Worm (Caenorhabditis elegans) whole organism, L1 larva: Measurements from ENCODE around the gene K07D4.5.

Source experiments
- C04F5.9 ChIP-seq: sonication (generic microtip); optimal IDR thresholded peaks from 2 replicates; lab custom pipeline; 2016; ENCODE audit warnings: missing genetic modification characterization, missing compliant biosample characterization
- C16A3.4 ChIP-seq: fragments of 150-350 bp; optimal IDR thresholded peaks from 2 replicates; lab custom pipeline; 2014; ENCODE audit warnings: missing biosample characterization, missing genetic modification characterization
- alr-1 ChIP-seq: fragments of 200-800 bp; sonication (Bioruptor generic); optimal IDR thresholded peaks from 2 replicates; lab custom pipeline; 2018; ENCODE audit warnings: borderline replicate concordance, mild to moderate bottlenecking, missing genetic modification characterization, missing compliant biosample characterization
- ama-1 ChIP-seq: fragments of 150-350 bp; optimal IDR thresholded peaks from 2 replicates; lab custom pipeline; 2014
- blmp-1 ChIP-seq: fragments of 150-350 bp; optimal IDR thresholded peaks from 2 replicates; lab custom pipeline; 2014; ENCODE audit warnings: missing biosample characterization, missing genetic modification characterization
- ceh-90 ChIP-seq: sonication (generic microtip); optimal IDR thresholded peaks from 2 replicates; lab custom pipeline; 2016; ENCODE audit warnings: missing genetic modification characterization, missing compliant biosample characterization
- dpl-1 ChIP-seq, 3 experiments: fragments of 150-350 bp in 2 of 3; sonication (generic microtip) in 1 of 3; optimal IDR thresholded peaks; 2 replicates each; lab custom pipeline; 2014 to 2017; ENCODE audit warnings: missing biosample characterization in 3 of 3, missing genetic modification characterization in 3 of 3, missing genetic modification reagents in 3 of 3
- efl-1 ChIP-seq, 4 experiments: fragments of 150-350 bp; optimal IDR thresholded peaks in 3 of 4; peaks in 1 of 4; 1 replicate in 1 of 4; 2 replicates in 3 of 4; lab custom pipeline; 2014; ENCODE audit warnings: missing biosample characterization in 2 of 4, missing genetic modification characterization in 2 of 4, missing genetic modification reagents in 2 of 4
- elt-2 ChIP-seq: sonication (generic microtip); optimal IDR thresholded peaks from 2 replicates; lab custom pipeline; 2016; ENCODE audit warnings: missing genetic modification characterization, mild to moderate bottlenecking, inconsistent platforms, missing compliant biosample characterization, missing genetic modification reagents
- elt-3 ChIP-seq, 6 experiments: fragments of 150-350 bp in 1 of 6; sonication (generic microtip); optimal IDR thresholded peaks; 2 replicates each; lab custom pipeline; 2017 to 2018; ENCODE audit warnings: missing biosample characterization in 6 of 6, missing genetic modification characterization in 6 of 6, inconsistent platforms in 1 of 6
- fkh-8 ChIP-seq: sonication (generic microtip); optimal IDR thresholded peaks from 2 replicates; lab custom pipeline; 2016; ENCODE audit warnings: mild to moderate bottlenecking, missing genetic modification characterization, missing compliant biosample characterization
- grh-1 ChIP-seq: fragments of 200-800 bp; sonication (Bioruptor generic); IDR thresholded peaks from 2 replicates; pipeline ENCODE4 v1.3.6; 2022; ENCODE audit warnings: missing genetic modification reagents, missing genetic modification characterization, missing compliant biosample characterization
- irx-1 ChIP-seq: sonication (generic microtip); optimal IDR thresholded peaks from 2 replicates; lab custom pipeline; 2016; ENCODE audit warnings: missing genetic modification characterization, missing compliant biosample characterization
- isw-1 ChIP-seq: fragments of 200-800 bp; sonication (Bioruptor generic); IDR thresholded peaks from 2 replicates; pipeline ENCODE4 v1.3.6; 2022; ENCODE audit warnings: missing genetic modification characterization, missing compliant biosample characterization
- lin-13 ChIP-seq: fragments of 150-350 bp; optimal IDR thresholded peaks from 2 replicates; lab custom pipeline; 2014; ENCODE audit warnings: missing biosample characterization, missing genetic modification reagents, missing genetic modification characterization
- lin-14 ChIP-seq: fragments of 200-800 bp; sonication (Bioruptor generic); optimal IDR thresholded peaks from 2 replicates; lab custom pipeline; 2018; ENCODE audit warnings: mild to moderate bottlenecking, missing genetic modification characterization, moderate library complexity, missing compliant biosample characterization
- lsy-2 ChIP-seq, 2 experiments: fragments of 150-350 bp; optimal IDR thresholded peaks; 2 replicates each; lab custom pipeline; 2014; ENCODE audit warnings: missing biosample characterization in 2 of 2, missing genetic modification characterization in 2 of 2
- mdl-1 ChIP-seq, 2 experiments: fragments of 150-350 bp; optimal IDR thresholded peaks; 2 replicates each; lab custom pipeline; 2014 to 2017; ENCODE audit warnings: missing biosample characterization in 2 of 2, missing genetic modification characterization in 2 of 2, inconsistent platforms in 1 of 2
- nhr-11 ChIP-seq: fragments of 150-350 bp; optimal IDR thresholded peaks from 2 replicates; lab custom pipeline; 2014; ENCODE audit warnings: missing biosample characterization, missing genetic modification characterization
- nhr-12 ChIP-seq: sonication (generic microtip); optimal IDR thresholded peaks from 2 replicates; lab custom pipeline; 2017; ENCODE audit warnings: missing biosample characterization, missing genetic modification characterization
- nhr-20 ChIP-seq: sonication (generic microtip); optimal IDR thresholded peaks from 2 replicates; lab custom pipeline; 2016; ENCODE audit warnings: mild to moderate bottlenecking, missing genetic modification characterization, missing compliant biosample characterization
- nhr-237 ChIP-seq: fragments of 150-350 bp; optimal IDR thresholded peaks from 2 replicates; lab custom pipeline; 2014; ENCODE audit warnings: missing biosample characterization, missing genetic modification characterization
- nhr-28 ChIP-seq: fragments of 150-350 bp; optimal IDR thresholded peaks from 2 replicates; lab custom pipeline; 2014; ENCODE audit warnings: missing biosample characterization, missing genetic modification characterization
- nhr-47 ChIP-seq: sonication (generic microtip); optimal IDR thresholded peaks from 2 replicates; lab custom pipeline; 2016; ENCODE audit warnings: mild to moderate bottlenecking, missing genetic modification characterization, moderate library complexity, missing compliant biosample characterization
- nhr-85 ChIP-seq: sonication (generic microtip); peaks from one replicate; lab custom pipeline; 2016; ENCODE audit warnings: missing genetic modification characterization, inconsistent platforms, missing compliant biosample characterization
- nhr-90 ChIP-seq: sonication (generic microtip); optimal IDR thresholded peaks from 2 replicates; lab custom pipeline; 2016; ENCODE audit warnings: mild to moderate bottlenecking, missing genetic modification characterization, missing compliant biosample characterization; ENCODE audit not compliant: poor library complexity
- pax-3 ChIP-seq: fragments of 200-800 bp; sonication (Bioruptor generic); optimal IDR thresholded peaks from 2 replicates; lab custom pipeline; 2018; ENCODE audit warnings: mild to moderate bottlenecking, missing genetic modification characterization, moderate library complexity, missing compliant biosample characterization
- skn-1 ChIP-seq: fragments of 150-350 bp; optimal IDR thresholded peaks from 2 replicates; lab custom pipeline; 2014; ENCODE audit warnings: missing biosample characterization, missing genetic modification characterization
- sptf-1 ChIP-seq: fragments of 150-350 bp; optimal IDR thresholded peaks from 2 replicates; lab custom pipeline; 2014; ENCODE audit warnings: missing biosample characterization, missing genetic modification characterization
- sup-37 ChIP-seq: fragments of 200-800 bp; sonication (Bioruptor generic); optimal IDR thresholded peaks from 2 replicates; lab custom pipeline; 2018; ENCODE audit warnings: mild to moderate bottlenecking, missing genetic modification characterization, missing compliant biosample characterization
- unc-62 ChIP-seq: fragments of 150-350 bp; optimal IDR thresholded peaks from 2 replicates; lab custom pipeline; 2014; ENCODE audit warnings: missing biosample characterization, missing genetic modification reagents, missing genetic modification characterization
- unc-86 ChIP-seq: sonication (generic microtip); optimal IDR thresholded peaks from 2 replicates; lab custom pipeline; 2016; ENCODE audit warnings: missing genetic modification characterization, missing compliant biosample characterization
- unc-98 ChIP-seq: fragments of 200-800 bp; sonication (Bioruptor generic); IDR thresholded peaks from 2 replicates; pipeline ENCODE4 v1.3.6; 2022; ENCODE audit warnings: missing genetic modification characterization, missing compliant biosample characterization
- zag-1 ChIP-seq: fragments of 150-350 bp; optimal IDR thresholded peaks from 2 replicates; lab custom pipeline; 2014; ENCODE audit warnings: missing biosample characterization, missing genetic modification characterization

The K07D4.5 gene

DNA sequence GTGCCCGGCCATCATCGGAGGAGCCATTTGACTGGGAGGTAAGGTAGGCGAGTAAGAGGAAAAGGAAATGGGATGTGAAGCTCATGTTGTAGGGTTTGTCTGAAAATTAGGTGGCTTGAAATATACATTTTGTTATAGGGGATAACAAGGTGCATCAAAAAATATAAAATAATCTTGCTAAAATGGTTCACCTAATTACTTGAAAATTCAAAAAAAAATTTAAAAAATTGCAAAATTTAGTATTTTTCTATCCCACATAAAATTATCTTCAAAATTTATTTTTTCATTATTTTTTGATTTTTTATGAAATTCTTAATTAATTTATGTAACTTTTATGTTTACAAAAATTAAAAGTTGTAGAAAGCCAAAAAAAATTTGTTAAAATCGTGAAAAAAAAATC is 6.7 kb downstream of the K07D4.5 start, which contains the start of gene K07D4.6:
Gene K07D4.6 (minus strand): TSS at position 101 of the 400 bp plus-strand sequence.
- TF ChIP-seq efl-1 (optimal IDR thresholded peaks at IDR 0.05; lab: Kevin White, UChicago) (no peak), efl-1 (GFP tag; optimal IDR thresholded peaks at IDR 0.05 in 1 of 2; lab: Kevin White, UChicago) (peak in 1 of 2 experiments; percentile 20), ama-1 (lab: Kevin White, UChicago) (no peak)

- TF ChIP-seq elt-2 (tag; lab: Kevin White, UChicago) (peak; percentile 68), nhr-20 (peak; percentile 2), nhr-237 (no peak), nhr-90 (tag; lab: Kevin White, UChicago) (no peak), lin-13 (no peak), elt-3 (tag; optimal IDR thresholded peaks at IDR 0.05; lab: Kevin White, UChicago) (peak in 1 of 6 experiments; percentile 70)
Observed at ce11 chrII:4011518-4011917, 13.8 kb downstream of the K07D4.5 start.

DNA sequence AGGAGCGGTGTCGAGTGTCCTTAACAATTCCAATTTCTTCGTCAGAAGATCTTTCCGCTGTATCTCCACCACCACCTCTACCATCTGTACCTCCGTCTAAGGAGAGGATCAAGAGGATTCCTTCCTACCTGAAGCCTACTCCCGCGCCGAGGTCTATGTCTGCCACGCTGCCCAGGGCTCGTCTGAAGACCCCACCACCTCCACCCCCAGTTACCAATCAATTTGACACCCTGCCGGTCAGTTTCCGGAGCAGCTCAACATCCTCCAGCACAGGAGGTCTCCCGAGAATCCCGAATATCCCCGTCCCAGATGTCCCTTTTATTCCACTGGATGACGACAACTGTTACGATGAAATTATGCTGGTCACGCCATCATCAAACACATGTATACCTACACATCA is 17.4 kb downstream of the K07D4.5 start:
- no peak for TF ChIP-seq nhr-20
- TF ChIP-seq, all 84 proteins: peak for 0

DNA sequence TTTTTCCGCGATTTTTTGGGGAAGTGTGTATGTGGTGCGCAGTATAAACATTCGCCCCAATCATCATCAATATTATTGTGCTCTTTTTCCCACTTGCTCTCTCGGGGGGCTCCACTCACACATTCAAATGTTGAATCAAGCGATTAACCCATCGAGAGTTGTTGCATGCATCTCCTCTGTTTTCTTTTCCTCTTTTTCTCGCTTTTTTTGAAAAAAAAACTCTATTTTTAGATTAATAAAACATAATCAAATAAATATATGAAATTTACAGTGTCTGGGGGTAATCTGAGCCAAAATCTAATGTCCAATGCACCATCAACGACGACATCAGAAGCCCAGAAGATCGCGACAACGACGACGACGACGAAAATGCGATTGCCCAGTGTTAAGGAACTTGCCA is 20.7 kb downstream of the K07D4.5 start, which contains the start of gene ephx-1:
Gene ephx-1 (plus strand): TSS at position 301 of the 400 bp plus-strand sequence.
- TF ChIP-seq nhr-47 (no peak), isw-1 (no peak), nhr-11 (tag; lab: Kevin White, UChicago) (no peak), unc-62 (GFP tag; lab: Kevin White, UChicago) (no peak), pax-3 (no peak), nhr-12 (tag; lab: Kevin White, UChicago) (no peak), C16A3.4 (tag; lab: Kevin White, UChicago) (no peak), lsy-2 (tag; optimal IDR thresholded peaks at IDR 0.05; lab: Kevin White, UChicago) (no peak), unc-98 (GFP tag; lab: Robert Waterston, UW) (no peak), unc-86 (no peak), sptf-1 (tag; lab: Kevin White, UChicago) (no peak), ceh-90 (tag; lab: Kevin White, UChicago) (no peak), irx-1 (no peak), zag-1 (tag; lab: Kevin White, UChicago) (no peak), skn-1 (tag; lab: Kevin White, UChicago) (no peak), mdl-1 (tag; optimal IDR thresholded peaks at IDR 0.05; lab: Kevin White, UChicago) (no peak), C04F5.9 (no peak), fkh-8 (no peak), grh-1 (GFP tag; lab: Robert Waterston, UW) (no peak), nhr-28 (tag; lab: Kevin White, UChicago) (no peak)

DNA sequence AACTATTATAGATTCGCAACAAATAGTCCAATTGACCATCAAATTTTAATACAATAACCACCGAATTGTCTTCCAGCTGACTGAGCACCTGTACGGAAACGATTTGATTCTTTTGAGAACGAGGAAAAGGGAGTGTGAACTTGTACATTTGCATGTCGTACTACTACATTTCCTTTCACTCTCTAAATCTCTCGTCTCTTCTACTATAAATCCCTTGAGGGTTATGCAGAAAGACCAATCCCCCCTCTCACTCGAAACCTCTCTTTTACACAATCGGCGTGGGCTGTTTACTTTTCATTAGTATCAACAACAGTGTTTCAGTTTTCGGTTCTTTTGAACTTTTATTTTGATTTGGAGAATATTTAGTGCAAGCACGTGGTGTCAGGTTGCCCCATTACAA is 23.2 kb downstream of the K07D4.5 start:
- no peak for TF ChIP-seq nhr-11 (tag; lab: Kevin White, UChicago)
- no peak for TF ChIP-seq efl-1 (optimal IDR thresholded peaks at IDR 0.05; lab: Kevin White, UChicago)
- TF ChIP-seq efl-1 (GFP tag; optimal IDR thresholded peaks at IDR 0.05 in 1 of 2; lab: Kevin White, UChicago) = peak in 1 of 2 experiments; percentile 76
- no peak for TF ChIP-seq alr-1
- peak; percentile 29 for TF ChIP-seq lin-14 (GFP tag; lab: Kevin White, UChicago)
- no peak for TF ChIP-seq dpl-1 (GFP tag; optimal IDR thresholded peaks at IDR 0.05; lab: Kevin White, UChicago)

DNA sequence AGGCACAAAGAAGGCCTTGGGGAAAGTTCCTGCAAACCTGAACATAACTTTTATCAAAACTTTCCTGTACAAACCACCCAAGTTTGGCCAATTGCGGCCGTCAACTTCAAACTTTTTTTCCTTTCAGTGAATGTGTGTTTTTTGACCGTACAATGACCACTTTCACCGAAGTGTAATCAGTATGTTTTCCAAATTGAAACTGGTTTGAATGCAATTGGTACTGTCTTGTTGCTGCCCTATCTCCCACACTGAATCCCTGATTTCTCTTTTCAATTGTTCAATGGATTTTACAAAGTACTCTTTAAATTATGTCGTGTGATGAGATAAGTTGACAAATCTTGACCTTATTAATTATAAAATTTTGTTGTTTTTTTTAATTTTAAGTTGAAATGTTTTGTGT is 24.9 kb downstream of the K07D4.5 start:
- TF ChIP-seq elt-3 (tag; optimal IDR thresholded peaks at IDR 0.05; lab: Kevin White, UChicago) (peak in 1 of 6 experiments; percentile 59), sup-37 (no peak), nhr-85 (tag; lab: Kevin White, UChicago) (peak; percentile 61), grh-1 (GFP tag; lab: Robert Waterston, UW) (0 out of 2 replicates have a peak, but pooled peaks have one; percentile 28), blmp-1 (tag; lab: Kevin White, UChicago) (peak; percentile 79)
